Worm (Caenorhabditis elegans): ENCODE results near the gene F47B8.4.

ce11 chrV:14314236-14314635 is 10.2 kb downstream of the F47B8.4 start, which contains the start of gene F47B8.1:
- no peak for TF ChIP-seq nhr-12 (tag; optimal IDR thresholded peaks at IDR 0.05)
- no peak for TF ChIP-seq lsy-2 (tag; optimal IDR thresholded peaks at IDR 0.05)
- no peak for TF ChIP-seq ztf-11 (tag; optimal IDR thresholded peaks at IDR 0.05)
- no peak for TF ChIP-seq lin-13 (tag; optimal IDR thresholded peaks at IDR 0.05)
- no peak for TF ChIP-seq unc-62 (GFP tag; optimal IDR thresholded peaks at IDR 0.05)

Measured in whole organism, mixed stage, embryonic.